Fruit fly (Drosophila melanogaster) whole organism: ENCODE data around the gene haf.
A peak's percentile ranks its signal among the peaks of the same experiment; 100 is the strongest.

Experiments
- CG8478 ChIP-seq: fragments of >200 bp; optimal IDR thresholded peaks from 2 replicates; lab custom pipeline; 2018; ENCODE audit warnings: inconsistent platforms
- Dll ChIP-seq: fragments of >200 bp; optimal IDR thresholded peaks from 2 replicates; lab custom pipeline; 2017
- EcR ChIP-seq, 2 experiments: fragments of >200 bp; optimal IDR thresholded peaks; 2 replicates each; lab custom pipeline; 2017; ENCODE audit warnings: missing biosample characterization in 2 of 2, missing genetic modification characterization in 2 of 2, missing genetic modification reagents in 2 of 2
- pan ChIP-seq: fragments of >200 bp; optimal IDR thresholded peaks from 2 replicates; lab custom pipeline; 2017
- psq ChIP-seq: fragments of >200 bp; optimal IDR thresholded peaks from 2 replicates; lab custom pipeline; 2017
- usp ChIP-seq: fragments of >200 bp; optimal IDR thresholded peaks from 2 replicates; lab custom pipeline; 2017; ENCODE audit warnings: missing biosample characterization, missing genetic modification characterization, mixed read lengths

The haf gene

DNA sequence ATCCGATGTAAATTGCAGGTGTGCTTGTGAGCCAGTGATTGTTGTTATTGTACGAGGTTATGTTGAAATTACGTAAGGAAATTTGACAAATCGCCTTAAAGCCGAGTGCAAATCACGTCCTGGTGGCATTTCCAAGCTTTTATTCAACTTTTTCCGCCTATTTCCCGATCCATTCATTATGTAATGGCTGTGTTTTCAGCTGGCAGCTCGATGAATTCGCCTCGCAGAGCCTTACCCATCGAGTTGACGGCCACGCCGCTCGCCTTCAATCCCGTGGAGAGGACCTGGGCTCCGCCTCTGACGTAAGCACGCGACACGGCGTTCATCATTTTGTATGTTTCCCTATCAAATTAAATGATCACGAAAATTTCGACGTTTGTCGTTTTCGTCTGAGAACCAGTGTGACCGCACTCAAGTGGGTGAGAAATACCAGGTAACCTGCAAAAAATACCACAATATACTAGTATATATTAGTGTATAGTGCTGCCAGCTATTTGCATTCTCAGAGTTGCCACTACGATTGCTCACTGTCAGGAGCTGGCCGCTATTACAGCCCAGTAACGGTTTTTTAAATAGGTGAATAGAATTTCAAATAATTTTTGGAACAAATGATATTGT is 58.9 kb downstream of the haf start, which contains the start of gene RFeSP:
Gene RFeSP (minus strand): TSS at position 413 of the 618 bp plus-strand sequence.
- TF ChIP-seq pan (lab: Kevin White, UChicago): no peak
- TF ChIP-seq EcR (GFP tag; optimal IDR thresholded peaks at IDR 0.05; lab: Kevin White, UChicago): no peak
- TF ChIP-seq CG8478 (lab: Kevin White, UChicago): no peak
- no peak for TF ChIP-seq usp (GFP tag; lab: Kevin White, UChicago)
- no peak for TF ChIP-seq psq (lab: Kevin White, UChicago)

DNA sequence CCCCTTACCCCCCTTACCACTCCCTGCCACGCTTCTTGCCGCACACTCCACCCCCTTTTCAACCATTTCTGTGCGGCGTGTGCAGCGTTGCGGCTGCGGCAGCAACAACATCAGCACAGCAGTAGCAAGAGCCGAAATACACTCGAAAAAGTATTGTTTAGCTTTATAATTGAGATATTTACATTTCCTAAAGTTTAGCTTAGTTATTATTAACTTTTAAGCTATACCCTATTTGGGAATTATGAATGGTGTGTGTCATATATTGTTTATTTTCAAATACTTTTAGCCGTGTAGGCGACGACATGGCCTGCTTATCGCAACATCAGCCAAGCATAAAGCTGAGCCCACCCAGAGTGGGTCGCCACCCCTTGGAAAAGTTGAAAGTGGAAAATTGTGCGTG is 60.8 kb downstream of the haf start:
- no peak for TF ChIP-seq psq (lab: Kevin White, UChicago)
- TF ChIP-seq pan (lab: Kevin White, UChicago): no peak
- no peak for TF ChIP-seq EcR (GFP tag; optimal IDR thresholded peaks at IDR 0.05; lab: Kevin White, UChicago)
- TF ChIP-seq Dll: no peak
- TF ChIP-seq CG8478 (lab: Kevin White, UChicago): no peak
- no peak for TF ChIP-seq usp (GFP tag; lab: Kevin White, UChicago)

DNA sequence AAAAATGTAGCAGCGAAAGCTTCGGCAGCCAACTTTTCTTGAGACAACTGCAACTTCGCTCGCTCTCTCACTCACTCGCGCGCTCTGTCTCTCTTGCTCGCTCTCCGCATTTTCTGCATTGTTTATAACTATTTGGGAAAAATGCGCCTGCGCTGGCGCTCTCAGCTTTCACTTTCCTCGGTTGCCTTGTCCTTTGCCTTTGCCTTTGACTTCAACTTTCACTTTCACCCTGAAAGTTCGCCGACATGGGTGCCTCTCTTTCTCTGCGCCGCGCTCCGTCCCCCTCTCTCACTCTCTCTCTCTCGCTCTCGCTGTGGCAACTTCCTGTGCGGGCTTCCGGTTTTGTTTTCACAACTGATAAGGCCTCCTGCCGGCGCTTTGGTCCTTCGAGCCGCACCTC is 62.8 kb downstream of the haf start:
- TF ChIP-seq pan (lab: Kevin White, UChicago) (no peak), EcR (GFP tag; optimal IDR thresholded peaks at IDR 0.05; lab: Kevin White, UChicago) (no peak), CG8478 (lab: Kevin White, UChicago) (no peak), Dll (peak; percentile 49), usp (GFP tag; lab: Kevin White, UChicago) (no peak)

DNA sequence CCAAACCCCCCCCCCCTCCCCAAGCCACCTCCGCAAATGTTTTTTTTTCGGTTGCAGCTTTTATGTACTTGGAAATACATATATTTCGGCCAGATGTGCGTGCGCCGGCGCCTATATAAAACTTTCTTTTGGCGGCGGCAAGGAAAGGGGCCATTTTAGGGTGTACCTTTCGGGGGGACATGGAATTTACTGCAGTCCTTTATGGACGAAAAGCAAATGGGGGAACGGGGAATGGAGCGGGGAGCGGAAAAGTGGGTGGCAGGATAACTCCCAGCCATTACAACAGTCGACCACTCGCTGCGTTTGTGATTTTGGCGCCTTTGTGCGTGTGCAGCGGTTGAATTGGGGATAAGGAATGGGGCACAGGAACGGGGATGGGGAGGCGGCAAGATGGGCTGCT is 63.8 kb downstream of the haf start:
- no peak for TF ChIP-seq Dll
- TF ChIP-seq EcR (GFP tag; optimal IDR thresholded peaks at IDR 0.05; lab: Kevin White, UChicago): no peak
- TF ChIP-seq usp (GFP tag; lab: Kevin White, UChicago): no peak
- no peak for TF ChIP-seq CG8478 (lab: Kevin White, UChicago)
- no peak for TF ChIP-seq pan (lab: Kevin White, UChicago)
- no peak for TF ChIP-seq psq (lab: Kevin White, UChicago)

DNA sequence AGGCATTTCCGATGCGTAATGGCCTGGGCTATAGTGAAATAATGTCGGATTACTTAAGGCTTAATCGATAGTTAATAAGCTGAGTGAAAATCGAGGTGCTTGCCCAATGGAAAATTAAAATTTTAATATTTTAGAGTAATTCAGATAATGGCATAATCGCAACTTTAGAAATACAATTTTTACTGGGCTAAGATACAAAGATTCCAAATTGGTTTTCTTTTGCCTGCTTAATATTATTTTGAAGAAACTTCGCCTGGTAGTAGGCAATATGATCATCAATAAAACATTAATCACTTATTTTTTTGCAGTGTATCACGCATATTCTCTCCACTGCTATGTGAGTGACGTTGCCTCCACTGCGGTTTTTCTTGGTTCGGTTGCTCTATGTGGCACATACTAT is 64.3 kb downstream of the haf start:
- TF ChIP-seq psq (lab: Kevin White, UChicago) (no peak), usp (GFP tag; lab: Kevin White, UChicago) (no peak), Dll (no peak)

DNA sequence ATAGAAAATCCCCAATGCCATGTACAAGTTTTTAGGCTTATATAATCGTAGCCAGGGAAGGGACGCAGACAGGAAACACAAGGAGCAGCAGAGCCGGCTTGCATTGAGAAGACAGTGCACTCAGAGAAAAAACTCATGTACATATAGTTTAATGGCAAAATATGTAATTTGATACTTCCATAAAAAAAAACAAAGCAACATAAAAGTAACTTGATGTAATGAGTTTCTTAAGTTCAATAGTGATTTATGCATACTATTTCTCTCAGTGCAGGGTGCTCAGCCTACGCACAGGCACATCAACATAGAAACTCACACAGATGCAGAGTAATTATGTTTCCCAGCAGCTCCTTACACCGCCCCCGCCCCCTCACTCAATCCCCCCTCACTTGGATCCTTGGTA is 65.9 kb downstream of the haf start:
- no peak for TF ChIP-seq CG8478 (lab: Kevin White, UChicago)
- TF ChIP-seq EcR (GFP tag; optimal IDR thresholded peaks at IDR 0.05; lab: Kevin White, UChicago): no peak
- no peak for TF ChIP-seq Dll
- no peak for TF ChIP-seq pan (lab: Kevin White, UChicago)
- no peak for TF ChIP-seq usp (GFP tag; lab: Kevin White, UChicago)
- TF ChIP-seq psq (lab: Kevin White, UChicago): no peak

DNA sequence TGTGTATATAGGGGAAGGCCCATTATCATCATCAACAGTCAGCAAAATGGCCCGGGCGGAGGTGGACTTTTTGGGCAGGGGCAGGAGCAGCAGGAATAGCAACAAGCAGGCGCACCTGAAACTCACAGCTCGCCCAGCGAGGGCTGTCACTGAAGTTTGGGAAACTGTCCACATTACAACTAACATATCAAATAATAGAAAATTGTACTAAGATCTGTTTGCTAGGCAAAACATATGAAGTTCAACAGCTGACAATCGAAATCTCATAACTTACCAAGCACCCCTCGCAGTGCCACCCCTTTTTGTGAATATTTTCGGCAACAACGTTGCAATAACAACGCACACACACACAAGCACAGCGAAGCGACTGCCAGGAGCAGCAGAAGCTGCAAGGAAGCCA is 69.8 kb downstream of the haf start:
- TF ChIP-seq EcR (GFP tag; optimal IDR thresholded peaks at IDR 0.05; lab: Kevin White, UChicago) (no peak), usp (GFP tag; lab: Kevin White, UChicago) (no peak), Dll (no peak), pan (lab: Kevin White, UChicago) (no peak), psq (lab: Kevin White, UChicago) (no peak), CG8478 (lab: Kevin White, UChicago) (no peak)

DNA sequence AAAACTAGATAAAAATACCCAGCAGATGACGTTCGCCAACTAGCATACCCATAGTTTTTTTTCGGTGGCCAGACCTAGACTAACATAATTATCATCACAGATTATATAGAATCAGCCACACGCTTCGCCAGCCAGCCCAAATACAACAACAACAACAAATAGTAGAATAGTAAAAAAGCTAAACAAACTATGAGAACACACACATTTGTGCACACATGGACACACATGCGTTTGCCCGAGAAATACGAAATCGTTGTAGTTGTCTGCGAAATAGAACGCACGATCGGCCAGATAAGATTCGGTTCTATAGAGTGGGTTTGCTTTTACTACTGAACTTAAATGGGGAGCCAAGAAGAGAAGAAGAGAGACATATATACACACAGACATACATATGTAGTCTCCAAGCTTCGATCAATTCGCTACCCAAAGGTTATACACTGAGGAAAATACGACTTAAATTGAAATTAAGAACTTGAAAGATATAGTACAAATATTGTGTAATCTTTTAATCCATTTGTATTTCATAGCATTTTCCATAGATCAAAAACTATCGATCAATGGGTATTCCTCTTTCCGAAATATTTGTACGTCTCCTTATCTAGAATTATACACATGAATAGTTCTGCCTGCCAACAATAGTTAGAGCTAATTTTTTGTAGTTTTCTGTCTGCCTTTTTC is 73.0 kb downstream of the haf start:
- no peak for TF ChIP-seq usp (GFP tag; lab: Kevin White, UChicago)
- no peak for TF ChIP-seq CG8478 (lab: Kevin White, UChicago)
- TF ChIP-seq psq (lab: Kevin White, UChicago): no peak
- TF ChIP-seq Dll: no peak
- no peak for TF ChIP-seq pan (lab: Kevin White, UChicago)
- TF ChIP-seq EcR (GFP tag; optimal IDR thresholded peaks at IDR 0.05; lab: Kevin White, UChicago): no peak

DNA sequence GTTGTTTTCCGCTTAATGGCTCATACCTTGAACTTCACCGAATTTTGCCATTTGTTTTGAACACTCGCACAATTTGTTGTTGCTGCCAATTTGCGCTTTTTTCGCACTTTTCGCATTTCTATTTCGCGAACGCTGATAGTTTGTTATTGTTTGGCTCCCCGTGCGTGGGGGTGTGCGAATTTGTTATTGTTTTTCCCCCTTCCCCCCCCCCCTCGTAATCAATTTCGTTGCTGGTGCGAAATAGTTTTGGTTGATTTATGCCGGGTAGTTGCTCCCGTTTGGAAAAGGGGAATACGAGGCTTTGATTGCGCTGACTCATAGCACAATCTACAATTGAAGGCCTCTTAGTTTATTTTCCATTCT is 73.6 kb downstream of the haf start:
- TF ChIP-seq pan (lab: Kevin White, UChicago) (no peak), CG8478 (lab: Kevin White, UChicago) (no peak)

DNA sequence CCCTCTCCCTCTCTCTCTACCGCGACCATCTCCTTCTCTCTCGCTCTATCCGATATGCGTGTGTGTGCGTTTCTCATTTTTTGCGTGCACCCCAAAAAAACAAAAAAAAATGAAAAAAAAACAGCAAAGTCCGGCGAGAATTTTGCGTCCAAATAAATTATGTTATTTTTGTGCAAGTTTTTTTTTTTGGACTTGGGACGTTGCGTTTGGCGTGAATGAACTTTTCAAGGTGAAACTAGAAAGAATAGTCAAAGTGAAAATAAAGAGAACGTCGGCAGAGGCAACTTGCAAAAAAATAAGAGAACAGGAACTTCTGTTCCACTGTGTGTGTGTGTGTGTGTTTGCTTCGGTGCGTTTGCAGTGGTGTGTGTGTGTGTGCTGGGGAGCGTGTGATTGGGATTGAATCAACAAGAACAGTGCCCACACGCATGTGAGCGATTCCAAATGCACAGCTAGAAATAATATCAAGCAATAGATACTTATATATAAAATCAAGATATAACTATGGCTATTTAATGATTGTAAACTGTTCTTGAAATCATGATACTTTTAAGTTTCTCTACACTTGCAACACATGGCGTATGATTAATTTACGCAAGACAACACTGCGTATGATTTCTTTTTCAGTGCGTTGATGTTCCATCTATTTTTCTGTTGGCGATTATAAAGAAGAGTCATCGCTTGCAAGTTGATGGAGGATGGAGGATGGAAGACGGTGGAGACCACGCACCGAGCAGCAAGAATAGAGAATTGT is 74.5 kb downstream of the haf start:
- TF ChIP-seq usp (GFP tag; lab: Kevin White, UChicago) (no peak), Dll (no peak), pan (lab: Kevin White, UChicago) (no peak), EcR (GFP tag; optimal IDR thresholded peaks at IDR 0.05; lab: Kevin White, UChicago) (no peak)

DNA sequence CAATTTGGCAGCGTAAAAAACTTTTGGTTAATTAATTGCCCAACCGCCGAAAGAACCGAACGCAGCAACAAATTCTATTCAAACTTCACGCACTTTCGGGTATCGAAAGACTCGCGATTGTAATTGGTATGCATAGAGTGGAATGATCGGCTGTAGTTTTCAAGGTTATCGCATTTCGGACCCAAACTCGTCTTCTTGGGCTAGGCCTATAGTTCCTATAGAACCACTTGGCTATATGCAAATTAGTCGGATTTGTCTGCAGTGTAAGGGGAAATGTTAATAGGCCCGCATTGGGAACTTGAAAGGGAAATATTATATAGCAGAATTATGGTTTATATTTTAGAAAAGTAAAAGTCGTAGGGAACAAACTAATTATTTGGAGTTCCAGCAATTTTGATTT is 75.6 kb downstream of the haf start:
- no peak for TF ChIP-seq usp (GFP tag; lab: Kevin White, UChicago)
- no peak for TF ChIP-seq EcR (GFP tag; optimal IDR thresholded peaks at IDR 0.05; lab: Kevin White, UChicago)
- TF ChIP-seq psq (lab: Kevin White, UChicago): no peak
- TF ChIP-seq pan (lab: Kevin White, UChicago): no peak
- no peak for TF ChIP-seq Dll
- TF ChIP-seq CG8478 (lab: Kevin White, UChicago): no peak
